Worm (Caenorhabditis elegans) whole organism, L3 larva: ENCODE results near the gene csn-3.
A peak's percentile ranks its signal among the peaks of the same experiment; 100 is the strongest.

ENCODE experiments used
- ZK546.5 ChIP-seq: sonication (generic microtip); optimal IDR thresholded peaks from 2 replicates; lab custom pipeline; 2017; ENCODE audit warnings: missing biosample characterization, missing genetic modification characterization
- ceh-28 ChIP-seq: fragments of 150-350 bp; optimal IDR thresholded peaks from 2 replicates; lab custom pipeline; 2014; ENCODE audit warnings: missing biosample characterization, missing genetic modification reagents, missing genetic modification characterization
- ceh-82 ChIP-seq: fragments of 150-350 bp; optimal IDR thresholded peaks from 2 replicates; lab custom pipeline; 2014; ENCODE audit warnings: missing biosample characterization, missing genetic modification characterization
- egl-27 ChIP-seq: sonication (generic microtip); optimal IDR thresholded peaks from 4 replicates; lab custom pipeline; 2017; ENCODE audit warnings: missing biosample characterization, missing genetic modification reagents, missing genetic modification characterization
- egl-5 ChIP-seq: fragments of 150-350 bp; optimal IDR thresholded peaks from 2 replicates; lab custom pipeline; 2017; ENCODE audit warnings: missing biosample characterization, missing genetic modification reagents, missing genetic modification characterization, inconsistent platforms
- elt-2 ChIP-seq: sonication (generic microtip); optimal IDR thresholded peaks from 2 replicates; lab custom pipeline; 2016; ENCODE audit warnings: missing genetic modification reagents, mild to moderate bottlenecking, missing genetic modification characterization, missing compliant biosample characterization
- elt-3 ChIP-seq, 3 experiments: fragments of 150-350 bp in 1 of 3; sonication (generic microtip) in 2 of 3; optimal IDR thresholded peaks; 2 replicates in 2 of 3; 4 replicates in 1 of 3; lab custom pipeline; 2014 to 2017; ENCODE audit warnings: missing biosample characterization in 3 of 3, missing genetic modification characterization in 3 of 3
- hmg-11 ChIP-seq: sonication (generic microtip); optimal IDR thresholded peaks from 2 replicates; lab custom pipeline; 2016; ENCODE audit warnings: missing genetic modification characterization, missing compliant biosample characterization
- jun-1 ChIP-seq: fragments of 150-350 bp; optimal IDR thresholded peaks from 2 replicates; lab custom pipeline; 2014; ENCODE audit warnings: missing biosample characterization, missing genetic modification reagents, missing genetic modification characterization
- lin-15B ChIP-seq: fragments of 150-350 bp; optimal IDR thresholded peaks from 2 replicates; lab custom pipeline; 2014; ENCODE audit warnings: missing biosample characterization, missing genetic modification characterization
- mdl-1 ChIP-seq: fragments of 150-350 bp; optimal IDR thresholded peaks from 2 replicates; lab custom pipeline; 2014; ENCODE audit warnings: missing biosample characterization, missing genetic modification characterization
- nhr-12 ChIP-seq: fragments of 150-350 bp; optimal IDR thresholded peaks from 2 replicates; lab custom pipeline; 2014; ENCODE audit warnings: missing biosample characterization, missing genetic modification characterization
- nhr-23 ChIP-seq: fragments of 150-350 bp; optimal IDR thresholded peaks from 2 replicates; lab custom pipeline; 2014; ENCODE audit warnings: missing biosample characterization, missing genetic modification reagents, missing genetic modification characterization
- nhr-25 ChIP-seq: sonication (generic microtip); optimal IDR thresholded peaks from 2 replicates; lab custom pipeline; 2017; ENCODE audit warnings: missing biosample characterization, missing genetic modification characterization
- nhr-28 ChIP-seq: fragments of 150-350 bp; optimal IDR thresholded peaks from 2 replicates; lab custom pipeline; 2014; ENCODE audit warnings: missing biosample characterization, missing genetic modification characterization
- nhr-43 ChIP-seq: sonication (generic microtip); optimal IDR thresholded peaks from 2 replicates; lab custom pipeline; 2016; ENCODE audit warnings: mild to moderate bottlenecking, missing genetic modification characterization, missing compliant biosample characterization; ENCODE audit not compliant: poor library complexity, severe bottlenecking
- nhr-77 ChIP-seq: fragments of 150-350 bp; optimal IDR thresholded peaks from 2 replicates; lab custom pipeline; 2014; ENCODE audit warnings: missing biosample characterization, missing genetic modification characterization
- sea-2 ChIP-seq: fragments of 150-350 bp; sonication (generic microtip); optimal IDR thresholded peaks from 4 replicates; lab custom pipeline; 2014; ENCODE audit warnings: missing biosample characterization, missing genetic modification reagents, missing genetic modification characterization
- skn-1 ChIP-seq: fragments of 150-350 bp; optimal IDR thresholded peaks from 2 replicates; lab custom pipeline; 2014; ENCODE audit warnings: missing biosample characterization, missing genetic modification characterization

The csn-3 gene

DNA sequence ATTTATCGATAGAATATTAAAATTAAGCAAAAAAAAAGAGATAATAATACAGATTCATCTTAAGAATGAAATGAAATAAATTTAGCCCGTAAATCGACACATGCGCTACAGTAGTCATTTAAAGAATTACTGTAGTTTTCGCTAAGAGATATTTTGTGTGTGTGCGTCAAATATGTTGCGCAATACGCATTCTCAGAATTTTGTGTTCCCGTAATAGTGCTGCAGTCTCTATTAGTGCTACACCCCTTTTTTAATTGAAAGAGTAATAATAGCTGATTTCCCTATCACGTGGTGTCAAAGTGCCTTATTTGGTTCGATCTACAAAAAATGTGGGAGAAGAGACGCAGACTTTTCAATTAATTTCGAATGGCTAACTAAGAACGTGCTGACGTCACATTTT, 49.7 kb downstream of the csn-3 start:
- TF ChIP-seq jun-1 (tag; lab: Kevin White, UChicago) (no peak), nhr-23 (no peak), mdl-1 (no peak), egl-27 (tag; lab: Kevin White, UChicago) (no peak), ZK546.5 (tag; lab: Kevin White, UChicago) (no peak), nhr-12 (tag; lab: Kevin White, UChicago) (no peak), egl-5 (tag; lab: Kevin White, UChicago) (no peak)

DNA sequence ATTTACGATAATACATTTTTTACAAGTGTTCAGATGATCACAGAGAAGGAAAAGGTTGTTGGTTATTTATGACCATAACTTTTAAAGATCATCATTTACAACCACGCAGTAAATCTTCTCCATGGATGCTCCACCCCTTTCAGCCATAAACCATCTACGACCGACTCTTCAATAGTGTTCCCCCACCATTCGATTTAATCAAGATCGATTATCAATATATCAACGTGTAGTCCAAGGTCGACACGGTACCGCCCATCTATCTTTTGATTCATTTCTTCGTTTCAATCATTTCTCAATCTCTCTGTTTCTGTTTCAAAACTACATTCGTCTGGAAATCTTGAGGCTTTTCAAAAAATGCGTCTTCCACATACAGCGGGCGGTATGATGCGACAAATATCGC, 50.3 kb downstream of the csn-3 start, which contains the start of gene aass-1:
Gene aass-1, plus strand, starts transcription at position 301 of the 400 bp plus-strand sequence.
- no peak for TF ChIP-seq nhr-28 (tag; lab: Kevin White, UChicago)
- TF ChIP-seq nhr-25 (tag; lab: Kevin White, UChicago): peak; percentile 44
- no peak for TF ChIP-seq skn-1

DNA sequence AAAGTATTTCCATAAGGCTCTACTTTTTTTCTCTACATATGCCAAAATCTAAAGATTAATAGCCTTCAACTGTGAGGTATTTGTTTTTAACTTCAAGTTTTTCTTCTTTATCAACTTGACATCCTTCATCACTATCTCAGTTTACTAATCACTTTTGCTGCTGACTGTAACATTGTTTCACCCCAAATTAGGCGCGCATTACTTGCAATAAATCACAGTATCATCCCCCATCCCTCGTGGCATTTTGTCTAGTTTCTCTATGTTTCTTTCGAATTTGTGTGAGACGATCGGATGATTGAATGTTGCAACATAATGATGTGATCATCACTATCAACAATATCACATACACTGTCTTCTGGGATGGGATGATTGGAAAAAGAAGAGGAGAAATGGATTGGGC, 53.0 kb downstream of the csn-3 start:
- TF ChIP-seq nhr-25 (tag; lab: Kevin White, UChicago): peak; percentile 87
- TF ChIP-seq hmg-11 (tag; lab: Kevin White, UChicago): no peak
- peak in 2 of 3 experiments; percentile 61 to 65 for TF ChIP-seq elt-3 (tag; optimal IDR thresholded peaks at IDR 0.05; lab: Kevin White, UChicago)
- peak; percentile 69 for TF ChIP-seq nhr-43 (tag; lab: Kevin White, UChicago)
- TF ChIP-seq sea-2 (GFP tag; lab: Kevin White, UChicago): no peak
- TF ChIP-seq egl-27 (tag; lab: Kevin White, UChicago): no peak
- no peak for TF ChIP-seq elt-2 (tag; lab: Kevin White, UChicago)
- TF ChIP-seq mdl-1: peak; percentile 88
- TF ChIP-seq nhr-23: peak; percentile 78
- TF ChIP-seq ceh-28 (tag; lab: Kevin White, UChicago): no peak
- TF ChIP-seq lin-15B (tag; lab: Kevin White, UChicago): no peak
- no peak for TF ChIP-seq ceh-82 (tag; lab: Kevin White, UChicago)
- no peak for TF ChIP-seq nhr-28 (tag; lab: Kevin White, UChicago)
- TF ChIP-seq nhr-77 (tag; lab: Kevin White, UChicago): no peak
